Worm (Caenorhabditis elegans) whole organism, dauer: ENCODE measurements around the gene Y47D3B.12.

Source experiments
- unc-62 ChIP-seq: sonication (generic microtip); optimal IDR thresholded peaks from 2 replicates; lab custom pipeline; 2017; ENCODE audit warnings: missing biosample characterization, missing genetic modification reagents, missing genetic modification characterization

Gene Y47D3B.12

DNA sequence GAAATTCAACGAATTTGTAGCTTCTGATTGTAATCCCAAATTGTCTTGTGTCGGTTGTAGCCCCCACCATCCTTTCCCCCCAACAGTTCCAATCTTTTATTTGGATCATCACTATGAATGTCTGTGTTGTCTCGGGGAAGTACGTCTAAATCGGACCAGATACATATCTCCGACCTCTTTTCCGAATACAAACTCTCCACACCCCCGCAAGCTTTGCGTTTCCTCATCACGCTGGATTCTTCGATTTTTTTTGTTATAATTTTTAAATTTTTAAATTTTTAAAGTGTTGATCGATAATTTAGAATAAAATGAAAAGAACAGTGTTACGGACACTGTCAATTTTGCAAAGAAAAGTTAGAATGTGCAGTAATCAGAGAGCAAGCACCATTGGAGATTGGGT lies 20.9 kb upstream of the Y47D3B.12 start, which contains the start of gene subs-4:
subs-4 (plus strand) TSS at position 301 of the 400 bp plus-strand sequence.
- no peak for TF ChIP-seq unc-62 (GFP tag; lab: Kevin White, UChicago)

DNA sequence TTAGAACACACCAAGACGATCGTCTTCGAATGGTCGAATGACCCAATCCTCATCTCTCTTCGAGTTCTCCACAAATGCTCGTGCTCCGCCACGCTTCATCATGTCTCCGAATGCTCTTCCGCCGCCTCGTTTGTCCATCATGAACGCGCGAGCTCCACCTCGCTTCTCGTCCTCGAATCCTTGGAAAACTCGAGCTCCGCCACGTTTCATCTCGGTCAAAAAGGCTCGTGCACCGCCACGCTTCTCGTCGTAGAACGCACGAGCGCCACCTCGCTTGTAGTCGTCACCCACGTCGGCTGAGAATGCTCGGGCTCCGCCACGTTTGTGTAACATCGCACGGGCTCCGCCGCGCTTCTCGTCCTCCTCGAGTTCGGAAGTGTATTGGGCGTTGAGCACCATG lies 13.4 kb upstream of the Y47D3B.12 start:
- no peak for TF ChIP-seq unc-62 (GFP tag; lab: Kevin White, UChicago)

- TF ChIP-seq unc-62 (GFP tag; lab: Kevin White, UChicago): no peak
Observed at ce11 chrIII:11390832-11391231, 12.0 kb upstream of the Y47D3B.12 start.

- no peak for TF ChIP-seq unc-62 (GFP tag; lab: Kevin White, UChicago)
Observed at ce11 chrIII:11391601-11392520, 11.0 kb upstream of the Y47D3B.12 start.

ce11 chrIII:11392740-11393139 lies 10.1 kb upstream of the Y47D3B.12 start:
- no peak for TF ChIP-seq unc-62 (GFP tag; lab: Kevin White, UChicago)

- no peak for TF ChIP-seq unc-62 (GFP tag; lab: Kevin White, UChicago)
Observed at ce11 chrIII:11393162-11393561, 9.7 kb upstream of the Y47D3B.12 start, which contains the start of gene nlp-21. nlp-21 (minus strand) TSS chrIII:11393262.

DNA sequence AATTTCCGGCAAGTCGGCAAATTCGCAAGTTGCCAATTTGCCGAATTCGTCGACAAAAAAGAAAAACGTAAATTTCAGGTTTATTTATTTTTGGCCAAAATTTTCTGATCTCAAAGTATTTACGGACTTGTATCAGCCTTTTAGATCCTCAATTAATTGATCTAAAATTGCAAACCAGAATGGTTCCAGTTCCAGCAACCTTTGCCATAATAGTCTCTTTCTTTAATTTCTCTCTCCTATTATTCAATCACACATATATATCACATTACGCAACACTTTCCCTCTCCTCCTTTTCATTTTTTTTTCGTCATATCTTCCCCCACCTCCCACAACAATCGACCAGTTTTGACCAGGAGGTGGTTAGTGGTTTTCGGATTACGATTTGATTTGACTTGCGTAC lies 5.3 kb upstream of the Y47D3B.12 start, which contains the start of gene Y47D3B.3:
Y47D3B.3 (plus strand) TSS at position 301 of the 400 bp plus-strand sequence.
- no peak for TF ChIP-seq unc-62 (GFP tag; lab: Kevin White, UChicago)

DNA sequence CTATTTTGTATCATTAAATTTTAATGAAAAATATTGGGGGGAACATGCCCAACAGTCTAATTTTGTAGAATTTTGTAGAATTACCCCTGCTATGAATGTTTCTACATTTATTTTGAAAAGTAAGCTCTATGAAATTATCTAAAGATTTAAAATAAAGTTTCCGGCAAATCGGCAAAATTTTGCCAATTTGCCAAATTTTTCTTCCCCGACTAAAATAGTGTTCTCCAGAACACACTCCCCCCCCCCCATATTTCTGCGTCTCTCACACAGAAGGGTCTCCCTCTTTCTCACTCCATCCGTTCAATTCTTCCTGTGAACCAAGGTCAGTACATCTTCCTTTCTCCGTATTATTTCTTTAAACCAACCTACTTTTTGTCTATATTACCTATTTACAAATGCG lies 2.2 kb downstream of the Y47D3B.12 start, which contains the start of gene Y47D3B.4:
Y47D3B.4 (plus strand) TSS at position 301 of the 400 bp plus-strand sequence.
- no peak for TF ChIP-seq unc-62 (GFP tag; lab: Kevin White, UChicago)

DNA sequence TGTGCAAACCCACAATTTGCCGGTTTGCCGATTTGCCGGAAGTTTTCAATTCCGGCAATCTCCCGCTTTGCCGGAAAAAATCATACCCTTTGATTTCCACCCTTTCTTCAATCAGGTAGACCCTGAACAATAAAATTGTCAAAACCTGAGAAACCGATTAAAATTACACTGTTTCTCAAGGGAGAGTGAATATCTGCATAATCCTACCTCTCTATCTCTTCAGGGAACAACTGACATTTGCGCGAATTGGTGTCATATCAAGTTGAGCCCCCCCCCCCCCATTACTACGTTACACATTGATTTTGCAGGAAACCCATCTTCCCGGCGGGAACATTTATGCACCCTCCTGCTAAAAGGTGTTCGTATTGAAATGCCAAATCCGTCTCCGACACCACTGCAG lies 7.6 kb downstream of the Y47D3B.12 start, which contains the start of gene twk-31:
twk-31 (plus strand) TSS at position 301 of the 400 bp plus-strand sequence.
- no peak for TF ChIP-seq unc-62 (GFP tag; lab: Kevin White, UChicago)

DNA sequence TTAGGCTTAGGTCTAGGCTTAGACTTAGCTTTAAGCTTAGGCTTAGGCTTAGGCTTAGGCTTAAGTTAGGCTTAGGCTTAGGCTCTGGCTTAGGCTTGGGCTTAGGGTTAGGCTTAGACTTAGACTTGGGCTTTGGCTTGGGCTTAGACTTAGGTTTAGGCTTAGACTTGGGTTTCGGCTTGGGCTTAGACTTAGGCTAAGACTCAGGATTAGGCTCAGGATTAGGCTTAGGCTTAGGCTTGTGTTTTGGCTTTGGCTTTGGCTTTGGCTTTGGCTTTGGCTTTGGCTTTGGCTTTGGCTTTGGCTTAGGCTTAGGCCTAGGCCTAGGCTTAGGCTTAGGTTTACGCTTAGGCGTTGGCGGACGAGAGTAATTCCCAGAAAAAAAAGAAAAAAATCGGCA lies 16.7 kb downstream of the Y47D3B.12 start:
- no peak for TF ChIP-seq unc-62 (GFP tag; lab: Kevin White, UChicago)

- no peak for TF ChIP-seq unc-62 (GFP tag; lab: Kevin White, UChicago)
Observed at ce11 chrIII:11424815-11425214, 22.0 kb downstream of the Y47D3B.12 start.

DNA sequence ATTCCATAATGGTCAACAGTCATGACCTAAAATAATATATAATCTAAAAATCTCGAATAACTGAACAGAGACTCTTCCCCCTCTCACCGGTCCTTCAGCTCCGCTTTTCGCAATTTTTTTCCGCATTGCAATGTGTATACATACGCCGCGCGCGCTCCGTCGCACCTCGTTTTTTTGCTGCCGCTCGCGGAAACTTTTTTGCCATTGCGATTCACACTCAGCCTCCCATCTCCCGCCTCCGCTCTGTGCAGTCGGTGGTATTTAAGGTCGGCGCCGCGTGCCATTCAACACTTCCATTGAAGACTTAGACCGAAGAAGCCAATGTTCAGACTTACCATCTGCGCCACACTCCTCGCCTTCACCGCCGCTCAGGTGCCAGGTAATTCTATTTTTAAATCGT lies 24.1 kb downstream of the Y47D3B.12 start, which contains the start of gene idpc-1:
idpc-1 (plus strand) TSS at position 301 of the 400 bp plus-strand sequence.
- TF ChIP-seq unc-62 (GFP tag; lab: Kevin White, UChicago): no peak

DNA sequence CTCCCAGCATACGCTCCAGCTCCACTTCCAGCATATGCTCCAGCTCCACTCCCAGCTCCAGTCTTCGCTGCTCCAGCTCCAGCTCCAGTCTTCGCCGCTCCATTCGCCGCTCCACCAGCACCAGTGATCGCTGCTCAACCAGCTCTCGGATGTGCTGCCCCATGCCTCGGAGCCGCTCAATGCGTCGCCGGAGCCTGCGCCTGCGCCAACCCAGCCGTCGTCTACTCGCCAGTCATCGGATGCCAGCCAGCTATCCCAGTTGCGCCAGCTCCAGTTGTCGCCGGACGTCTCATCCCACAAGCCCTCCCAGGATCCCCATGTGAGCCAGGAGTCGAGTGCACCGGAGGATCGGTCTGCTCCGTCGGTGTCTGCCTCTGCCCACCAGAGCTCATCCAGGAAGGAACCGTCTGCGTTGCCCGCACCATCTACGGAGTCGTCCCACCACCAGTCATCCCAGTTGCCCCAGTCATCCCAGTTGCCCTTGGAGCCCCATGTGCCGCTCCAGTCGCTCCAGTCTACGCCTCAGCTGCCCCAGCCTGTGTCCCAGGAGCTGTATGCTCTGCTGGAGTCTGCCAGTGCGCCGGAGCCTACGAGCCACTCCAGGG lies 24.8 kb downstream of the Y47D3B.12 start:
- TF ChIP-seq unc-62 (GFP tag; lab: Kevin White, UChicago): no peak

- no peak for TF ChIP-seq unc-62 (GFP tag; lab: Kevin White, UChicago)
Observed at ce11 chrIII:11442556-11442955, 39.7 kb downstream of the Y47D3B.12 start, which contains the start of gene sbp-1. sbp-1 (minus strand) TSS chrIII:11442566.

DNA sequence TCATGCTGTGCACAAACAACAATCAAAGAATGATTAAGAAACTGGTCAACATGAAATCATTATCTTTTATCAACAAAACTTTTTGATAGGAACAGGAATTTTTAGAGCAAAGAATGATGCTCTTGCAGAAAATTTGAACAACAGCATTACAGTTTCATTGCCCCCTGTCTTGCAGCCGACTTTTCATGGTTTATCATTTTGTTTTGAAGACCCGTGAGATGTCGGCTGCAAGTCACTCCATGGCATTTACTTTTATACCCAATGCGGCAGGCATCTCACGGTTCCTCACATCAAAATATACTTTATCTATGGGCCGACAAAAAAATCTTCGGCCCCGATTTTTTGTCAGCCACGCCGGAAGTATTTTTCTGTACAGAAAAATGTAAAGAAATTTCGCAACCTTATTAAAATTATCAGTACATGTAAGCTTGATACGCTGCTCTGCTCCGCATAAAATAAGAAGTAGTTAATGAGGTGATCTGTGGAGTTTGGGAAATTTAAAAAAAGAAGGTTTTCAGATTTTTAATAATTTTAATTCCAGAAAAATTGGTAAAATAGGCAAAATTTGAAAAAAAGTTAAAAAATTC lies 40.7 kb downstream of the Y47D3B.12 start:
- no peak for TF ChIP-seq unc-62 (GFP tag; lab: Kevin White, UChicago)
